Fruit fly (Drosophila melanogaster) whole organism, embryonic: ENCODE measurements around the gene twf.

Experiments
- Atf6 ChIP-seq: fragments of 200-800 bp; sonication (Bioruptor generic); IDR thresholded peaks from 2 replicates; pipeline ENCODE4 v1.3.6; 2022; ENCODE audit warnings: missing biosample characterization, missing genetic modification characterization
- Awh ChIP-seq: fragments of 200-800 bp; sonication (Bioruptor generic); IDR thresholded peaks from 2 replicates; pipeline ENCODE4, ENCODE4 v1.3.6; 2022; ENCODE audit warnings: missing biosample characterization, missing genetic modification characterization
- CG10431 ChIP-seq: fragments of 200-800 bp; sonication (Bioruptor generic); optimal IDR thresholded peaks from 3 replicates; lab custom pipeline; 2018; ENCODE audit warnings: missing biosample characterization, mild to moderate bottlenecking, missing genetic modification characterization
- CG10543 ChIP-seq: fragments of 200-800 bp; sonication (Bioruptor generic); optimal IDR thresholded peaks from 3 replicates; lab custom pipeline; 2017; ENCODE audit warnings: missing biosample characterization, mild to moderate bottlenecking, missing genetic modification characterization, moderate library complexity
- CG11247 ChIP-seq: fragments of 200-800 bp; sonication (Bioruptor generic); IDR thresholded peaks from 2 replicates; pipeline ENCODE4 v1.3.6; 2022; ENCODE audit warnings: missing biosample characterization, missing genetic modification characterization
- CG11560 ChIP-seq: fragments of 200-800 bp; sonication (Bioruptor generic); IDR thresholded peaks from 3 replicates; pipeline ENCODE4 v1.3.6; 2022; ENCODE audit warnings: missing biosample characterization, missing genetic modification characterization
- CG11695 ChIP-seq: fragments of 200-800 bp; sonication (Bioruptor generic); IDR thresholded peaks from 3 replicates; pipeline ENCODE4 v1.3.6; 2022; ENCODE audit warnings: missing biosample characterization, missing genetic modification characterization
- CG12071 ChIP-seq: fragments of 200-800 bp; sonication (Bioruptor generic); optimal IDR thresholded peaks from 3 replicates; lab custom pipeline; 2018; ENCODE audit warnings: missing biosample characterization, mild to moderate bottlenecking, missing genetic modification characterization
- CG12236 ChIP-seq: fragments of 200-800 bp; sonication (Bioruptor generic); optimal IDR thresholded peaks from 2 replicates; lab custom pipeline; 2016; ENCODE audit warnings: missing biosample characterization, missing genetic modification characterization
- CG12391 ChIP-seq: fragments of 200-800 bp; sonication (Bioruptor generic); optimal IDR thresholded peaks from 3 replicates; lab custom pipeline; 2018; ENCODE audit warnings: missing biosample characterization, mild to moderate bottlenecking, missing genetic modification characterization, moderate library complexity
- CG13624 ChIP-seq: fragments of 200-800 bp; sonication (Bioruptor generic); optimal IDR thresholded peaks from 2 replicates; lab custom pipeline; 2016; ENCODE audit warnings: missing biosample characterization, missing genetic modification characterization
- CG14710 ChIP-seq: fragments of 200-800 bp; sonication (Bioruptor generic); optimal IDR thresholded peaks from 3 replicates; lab custom pipeline; 2019; ENCODE audit warnings: missing biosample characterization, mild to moderate bottlenecking, missing genetic modification characterization, moderate library complexity
- CG1647 ChIP-seq: fragments of 200-800 bp; sonication (Bioruptor generic); optimal IDR thresholded peaks from 3 replicates; lab custom pipeline; 2016; ENCODE audit warnings: missing biosample characterization, missing genetic modification characterization
- CG16863 ChIP-seq: fragments of 200-800 bp; sonication (Bioruptor generic); optimal IDR thresholded peaks from 3 replicates; lab custom pipeline; 2016; ENCODE audit warnings: missing biosample characterization, missing genetic modification characterization
- CG1832 ChIP-seq: fragments of 200-800 bp; sonication (Bioruptor generic); optimal IDR thresholded peaks from 2 replicates; lab custom pipeline; 2017; ENCODE audit warnings: missing biosample characterization, mild to moderate bottlenecking, missing genetic modification characterization, inconsistent platforms
- CG18619 ChIP-seq: fragments of 200-800 bp; sonication (Bioruptor generic); optimal IDR thresholded peaks from 3 replicates; lab custom pipeline; 2017; ENCODE audit warnings: missing biosample characterization, mild to moderate bottlenecking, missing genetic modification characterization
- CG2712 ChIP-seq: fragments of 200-800 bp; optimal IDR thresholded peaks from 3 replicates; lab custom pipeline; 2019; ENCODE audit warnings: missing biosample characterization, mild to moderate bottlenecking, missing genetic modification characterization, moderate library complexity
- CG30431 ChIP-seq: fragments of 200-800 bp; sonication (Bioruptor generic); optimal IDR thresholded peaks from 2 replicates; lab custom pipeline; 2017; ENCODE audit warnings: missing biosample characterization, missing genetic modification characterization
- CG3065 ChIP-seq: fragments of 200-800 bp; sonication (Bioruptor generic); optimal IDR thresholded peaks from 2 replicates; lab custom pipeline; 2016; ENCODE audit warnings: missing biosample characterization, missing genetic modification characterization
- CG32532 ChIP-seq: fragments of 200-800 bp; sonication (Bioruptor generic); IDR thresholded peaks from 2 replicates; pipeline ENCODE4 v1.3.6; 2022; ENCODE audit warnings: missing biosample characterization, missing genetic modification characterization
- CG42726 ChIP-seq: fragments of 200-800 bp; sonication (Bioruptor generic); IDR thresholded peaks from 2 replicates; pipeline ENCODE4 v1.3.6; 2022; ENCODE audit warnings: missing biosample characterization, missing genetic modification characterization; ENCODE audit not compliant: partially characterized antibody
- CG7271 ChIP-seq: fragments of 200-800 bp; sonication (Bioruptor generic); optimal IDR thresholded peaks from 2 replicates; lab custom pipeline; 2018; ENCODE audit warnings: missing biosample characterization, mild to moderate bottlenecking, missing genetic modification characterization, moderate library complexity
- CG7556 ChIP-seq: fragments of 200-800 bp; sonication (Bioruptor generic); optimal IDR thresholded peaks from 2 replicates; lab custom pipeline; 2017; ENCODE audit warnings: missing biosample characterization, mild to moderate bottlenecking, missing genetic modification characterization
- CG8290 ChIP-seq, 3 experiments: fragments of 200-800 bp; sonication (Bioruptor generic); optimal IDR thresholded peaks; 2 replicates each; lab custom pipeline; 2016 to 2019; ENCODE audit warnings: missing biosample characterization in 3 of 3, missing genetic modification characterization in 3 of 3, mild to moderate bottlenecking in 2 of 3, moderate library complexity in 1 of 3
- CG8924 ChIP-seq: fragments of 200-800 bp; optimal IDR thresholded peaks from 3 replicates; lab custom pipeline; 2019; ENCODE audit warnings: missing biosample characterization, mild to moderate bottlenecking, missing genetic modification characterization, moderate library complexity
- Doc2 ChIP-seq: fragments of 200-800 bp; sonication (Bioruptor generic); IDR thresholded peaks from 2 replicates; pipeline ENCODE4 v1.3.6; 2022; ENCODE audit warnings: missing biosample characterization, missing genetic modification characterization
- Elba2 ChIP-seq: fragments of 200-800 bp; sonication (Bioruptor generic); optimal IDR thresholded peaks from 3 replicates; lab custom pipeline; 2016; ENCODE audit warnings: missing biosample characterization, missing genetic modification characterization
- Lpt ChIP-seq: fragments of >200 bp; optimal IDR thresholded peaks from 2 replicates; lab custom pipeline; 2018; ENCODE audit warnings: missing biosample characterization, missing genetic modification characterization
- MESR4 ChIP-seq: fragments of 200-800 bp; sonication (Bioruptor generic); optimal IDR thresholded peaks from 2 replicates; lab custom pipeline; 2018; ENCODE audit warnings: missing biosample characterization, mild to moderate bottlenecking, missing genetic modification characterization, moderate library complexity
- MTF-1 ChIP-seq: fragments of 200-800 bp; sonication (Bioruptor generic); optimal IDR thresholded peaks from 2 replicates; lab custom pipeline; 2018; ENCODE audit warnings: missing biosample characterization, mild to moderate bottlenecking, missing genetic modification characterization, borderline replicate concordance
- Mrtf ChIP-seq: fragments of 200-800 bp; sonication (Bioruptor generic); IDR thresholded peaks from 3 replicates; pipeline ENCODE4 v1.3.6; 2022; ENCODE audit warnings: missing biosample characterization, missing genetic modification characterization
- NC2β ChIP-seq: fragments of 200-800 bp; sonication (Bioruptor generic); optimal IDR thresholded peaks from 2 replicates; lab custom pipeline; 2016; ENCODE audit warnings: missing biosample characterization, missing genetic modification characterization
- Side ChIP-seq: fragments of 200-800 bp; sonication (Bioruptor generic); optimal IDR thresholded peaks from 2 replicates; lab custom pipeline; 2016; ENCODE audit warnings: missing biosample characterization, missing genetic modification characterization
- Usf ChIP-seq: fragments of 200-800 bp; sonication (Bioruptor generic); optimal IDR thresholded peaks from 2 replicates; lab custom pipeline; 2017; ENCODE audit warnings: missing genotype, missing biosample characterization, missing genetic modification characterization
- bab2 ChIP-seq: fragments of 200-800 bp; sonication (Bioruptor generic); optimal IDR thresholded peaks from 2 replicates; lab custom pipeline; 2016; ENCODE audit warnings: missing biosample characterization, missing genetic modification characterization
- cato ChIP-seq: fragments of 200-800 bp; sonication (Bioruptor generic); optimal IDR thresholded peaks from 2 replicates; lab custom pipeline; 2016; ENCODE audit warnings: missing biosample characterization, missing genetic modification characterization, borderline replicate concordance
- ewg ChIP-seq: fragments of 200-800 bp; sonication (Bioruptor generic); optimal IDR thresholded peaks from 3 replicates; lab custom pipeline; 2017; ENCODE audit warnings: mild to moderate bottlenecking, missing biosample characterization, missing genetic modification reagents, missing genetic modification characterization
- gcm ChIP-seq: fragments of 200-800 bp; sonication (Bioruptor generic); optimal IDR thresholded peaks from 2 replicates; lab custom pipeline; 2019; ENCODE audit warnings: missing biosample characterization, mild to moderate bottlenecking, missing genetic modification characterization, moderate library complexity
- grau ChIP-seq: fragments of 200-800 bp; optimal IDR thresholded peaks from 3 replicates; lab custom pipeline; 2019; ENCODE audit warnings: missing biosample characterization, mild to moderate bottlenecking, missing genetic modification characterization, moderate library complexity
- jing ChIP-seq: fragments of 200-800 bp; sonication (Bioruptor generic); optimal IDR thresholded peaks from 2 replicates; lab custom pipeline; 2018; ENCODE audit warnings: missing biosample characterization, mild to moderate bottlenecking, missing genetic modification characterization
- kni ChIP-seq: fragments of 200-800 bp; sonication (Bioruptor generic); optimal IDR thresholded peaks from 3 replicates; lab custom pipeline; 2017; ENCODE audit warnings: mild to moderate bottlenecking, missing biosample characterization, missing genetic modification reagents, missing genetic modification characterization
- knrl ChIP-seq: fragments of 200-800 bp; sonication (Bioruptor generic); IDR thresholded peaks from 3 replicates; pipeline ENCODE4 v1.3.6; 2022; ENCODE audit warnings: missing biosample characterization, missing genetic modification characterization; ENCODE audit not compliant: partially characterized antibody
- mam ChIP-seq: fragments of 200-800 bp; sonication (Bioruptor generic); optimal IDR thresholded peaks from 3 replicates; lab custom pipeline; 2016; ENCODE audit warnings: missing biosample characterization, missing genetic modification characterization
- nom ChIP-seq: fragments of 200-800 bp; sonication (Bioruptor generic); optimal IDR thresholded peaks from 2 replicates; lab custom pipeline; 2017; ENCODE audit warnings: missing biosample characterization, missing genetic modification characterization, mild to moderate bottlenecking, moderate library complexity, missing genetic modification reagents
- p53 ChIP-seq: fragments of 200-800 bp; sonication (Bioruptor generic); optimal IDR thresholded peaks from 2 replicates; lab custom pipeline; 2016; ENCODE audit warnings: missing biosample characterization, missing genetic modification characterization
- row ChIP-seq: fragments of 200-800 bp; sonication (Bioruptor generic); IDR thresholded peaks from 3 replicates; pipeline ENCODE4 v1.3.6; 2022; ENCODE audit warnings: missing biosample characterization, missing genetic modification characterization
- sisA ChIP-seq: fragments of 200-800 bp; sonication (Bioruptor generic); IDR thresholded peaks from 2 replicates; pipeline ENCODE4 v1.3.6; 2022; ENCODE audit warnings: missing biosample characterization, missing genetic modification characterization
- tin ChIP-seq: fragments of 200-800 bp; sonication (Bioruptor generic); optimal IDR thresholded peaks from 3 replicates; lab custom pipeline; 2016; ENCODE audit warnings: missing biosample characterization, missing genetic modification characterization
- trem ChIP-seq: fragments of 200-800 bp; optimal IDR thresholded peaks from 3 replicates; lab custom pipeline; 2019; ENCODE audit warnings: missing biosample characterization, mild to moderate bottlenecking, missing genetic modification characterization, moderate library complexity
- unc-4 ChIP-seq: fragments of 200-800 bp; sonication (Bioruptor generic); IDR thresholded peaks from 2 replicates; pipeline ENCODE4 v1.3.6; 2022; ENCODE audit warnings: missing biosample characterization, missing genetic modification characterization; ENCODE audit not compliant: partially characterized antibody

The twf gene

DNA sequence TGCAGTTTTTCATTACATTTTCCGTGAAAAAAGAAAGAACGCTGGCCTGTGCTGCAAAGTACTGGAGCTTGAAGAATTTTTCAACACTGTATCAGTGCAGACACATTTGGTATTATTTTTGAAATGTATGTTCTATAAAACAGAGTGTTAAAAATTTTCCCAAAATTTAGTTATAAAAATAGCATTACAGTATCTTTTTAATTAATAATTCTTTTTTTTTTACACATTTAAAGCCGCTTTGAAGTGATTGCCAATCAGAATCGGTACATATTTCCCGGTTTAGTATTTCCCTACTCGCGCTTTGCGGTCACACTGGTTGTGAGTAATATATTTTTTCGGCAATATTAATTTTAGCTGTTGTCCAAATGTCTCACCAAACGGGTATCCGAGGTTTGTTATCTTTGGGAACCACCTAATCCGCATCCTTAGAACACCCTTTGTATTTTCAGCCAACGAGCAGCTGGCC is at the start of gene twf, which contains the start of gene Abi (continued):
- peak; percentile 24 for TF ChIP-seq MESR4 (GFP tag; lab: Kevin White, UChicago)
- peak; percentile 47 for TF ChIP-seq CG10543
- no peak for TF ChIP-seq Usf (GFP tag; lab: Kevin White, UChicago)
- TF ChIP-seq Mrtf (GFP tag; lab: Robert Waterston, UW), result no peak
- peak; percentile 61 for TF ChIP-seq CG11247
- TF ChIP-seq CG18619 (GFP tag; lab: Kevin White, UChicago), result peak; percentile 45
- TF ChIP-seq cato (GFP tag; lab: Kevin White, UChicago), result peak; percentile 46
- TF ChIP-seq CG12391 (tag; lab: Kevin White, UChicago), result peak; percentile 87
- TF ChIP-seq grau, result peak; percentile 57
- peak; percentile 86 for TF ChIP-seq CG14710 (tag; lab: Kevin White, UChicago)
- TF ChIP-seq NC2β (GFP tag; lab: Kevin White, UChicago), result peak; percentile 53
- no peak for TF ChIP-seq jing
- TF ChIP-seq gcm (GFP tag; lab: Kevin White, UChicago), result peak; percentile 47
- TF ChIP-seq Doc2 (GFP tag; lab: Robert Waterston, UW), result no peak
- no peak for TF ChIP-seq CG1832
- peak; percentile 59 for TF ChIP-seq CG32532
- peak; percentile 71 for TF ChIP-seq tin (GFP tag; lab: Kevin White, UChicago)
- no peak for TF ChIP-seq nom (GFP tag; lab: Kevin White, UChicago)
- TF ChIP-seq CG2712 (tag; lab: Kevin White, UChicago), result peak; percentile 74
- peak; percentile 24 for TF ChIP-seq CG8924 (tag; lab: Kevin White, UChicago)
- TF ChIP-seq Side (GFP tag; lab: Kevin White, UChicago), result peak; percentile 5
- TF ChIP-seq CG13624 (GFP tag; lab: Kevin White, UChicago), result peak; percentile 39
- no peak for TF ChIP-seq unc-4
- TF ChIP-seq CG12236 (GFP tag; lab: Kevin White, UChicago), result no peak
- TF ChIP-seq CG11695 (GFP tag; lab: Robert Waterston, UW), result peak; percentile 72; the same call in 2 of the 3 replicates
- TF ChIP-seq Lpt (GFP tag; lab: Kevin White, UChicago), result no peak
- peak; percentile 29 for TF ChIP-seq CG1647 (GFP tag; lab: Kevin White, UChicago)
- TF ChIP-seq kni (GFP tag; lab: Kevin White, UChicago), result no peak
- TF ChIP-seq bab2, result peak; percentile 34
- TF ChIP-seq sisA (GFP tag; lab: Robert Waterston, UW), result peak; percentile 64
- peak; percentile 99 for TF ChIP-seq Elba2 (GFP tag; lab: Kevin White, UChicago)
- peak; percentile 39 for TF ChIP-seq CG3065 (GFP tag; lab: Kevin White, UChicago)
- TF ChIP-seq ewg (GFP tag; lab: Kevin White, UChicago), result peak; percentile 50
- TF ChIP-seq CG10431 (GFP tag; lab: Kevin White, UChicago), result no peak
- peak; percentile 28; the same call in 1 of the 2 replicates for TF ChIP-seq Awh (GFP tag; lab: Robert Waterston, UW)
- peak; percentile 80 for TF ChIP-seq CG8290 (GFP tag; optimal IDR thresholded peaks at IDR 0.05; lab: Kevin White, UChicago)
- TF ChIP-seq CG8290 (tag; optimal IDR thresholded peaks at IDR 0.05; lab: Kevin White, UChicago), result peak in 1 of 2 experiments; percentile 38
- peak; percentile 82 for TF ChIP-seq row (GFP tag; lab: Robert Waterston, UW)
- peak; percentile 75 for TF ChIP-seq trem (tag; lab: Kevin White, UChicago)
- no peak for TF ChIP-seq knrl
- TF ChIP-seq CG7271 (tag; lab: Kevin White, UChicago), result no peak
- TF ChIP-seq p53 (GFP tag; lab: Kevin White, UChicago), result no peak
- TF ChIP-seq CG12071, result no peak
- no peak for TF ChIP-seq CG42726 (GFP tag; lab: Robert Waterston, UW)
- peak; percentile 35 for TF ChIP-seq CG30431 (GFP tag; lab: Kevin White, UChicago)
- peak; percentile 73 for TF ChIP-seq mam (GFP tag; lab: Kevin White, UChicago)
- peak; percentile 65 for TF ChIP-seq Atf6 (GFP tag; lab: Robert Waterston, UW)
- no peak for TF ChIP-seq MTF-1 (GFP tag; lab: Kevin White, UChicago)
- peak; percentile 50 for TF ChIP-seq CG7556 (GFP tag; lab: Kevin White, UChicago)
- TF ChIP-seq CG11560 (tag; lab: Robert Waterston, UW), result no peak
- TF ChIP-seq CG16863 (GFP tag; lab: Kevin White, UChicago), result peak; percentile 59
